Worm (Caenorhabditis elegans) whole organism, midembryonic: ENCODE results near the gene C53A5.17.

Experiments used
- T22C8.4 ChIP-seq: fragments of 200-800 bp; sonication (Bioruptor generic); IDR thresholded peaks from 2 replicates; pipeline ENCODE4 v1.3.6; 2022; ENCODE audit warnings: missing genetic modification characterization, missing compliant biosample characterization
- klf-2 ChIP-seq: fragments of 200-800 bp; sonication (Bioruptor generic); conservative IDR thresholded peaks from 2 replicates; pipeline ENCODE4 v1.3.6; 2022; ENCODE audit warnings: missing genetic modification reagents, missing genetic modification characterization, missing compliant biosample characterization
- ref-1 ChIP-seq: fragments of 200-800 bp; sonication (Bioruptor generic); conservative IDR thresholded peaks from 2 replicates; pipeline ENCODE4 v1.3.6; 2022; ENCODE audit warnings: missing genetic modification reagents, missing genetic modification characterization, missing compliant biosample characterization
- tab-1 ChIP-seq: fragments of 200-800 bp; sonication (Bioruptor generic); IDR thresholded peaks from 2 replicates; pipeline ENCODE4 v1.3.6; 2022; ENCODE audit warnings: missing genetic modification characterization, missing compliant biosample characterization
- ztf-29 ChIP-seq: fragments of 200-800 bp; sonication (Bioruptor generic); IDR thresholded peaks from 2 replicates; pipeline ENCODE4 v1.3.6; 2022; ENCODE audit warnings: missing genetic modification reagents, missing genetic modification characterization, missing compliant biosample characterization

- TF ChIP-seq T22C8.4 (GFP tag; lab: Robert Waterston, UW): no peak
- no peak for TF ChIP-seq ztf-29
- no peak for TF ChIP-seq tab-1 (GFP tag; lab: Robert Waterston, UW)
- no peak for TF ChIP-seq ref-1 (GFP tag; lab: Robert Waterston, UW)
- no peak for TF ChIP-seq klf-2
Observed at ce11 chrV:14548510-14548909, 27.6 kb upstream of the C53A5.17 start.
